Worm (Caenorhabditis elegans) whole organism, midembryonic: ENCODE data around the gene F14H3.6.
A peak's percentile ranks its signal among the peaks of the same experiment; 100 is the strongest.

Experiments
- T22C8.4 ChIP-seq: fragments of 200-800 bp; sonication (Bioruptor generic); IDR thresholded peaks from 2 replicates; pipeline ENCODE4 v1.3.6; 2022; ENCODE audit warnings: missing genetic modification characterization, missing compliant biosample characterization
- cog-1 ChIP-seq: sonication (generic microtip); optimal IDR thresholded peaks from 2 replicates; lab custom pipeline; 2016; ENCODE audit warnings: missing genetic modification characterization, missing compliant biosample characterization
- flt-1 ChIP-seq: fragments of 200-800 bp; sonication (Bioruptor generic); IDR thresholded peaks from 2 replicates; pipeline ENCODE4 v1.3.6; 2022; ENCODE audit warnings: missing genetic modification characterization, missing compliant biosample characterization
- klf-2 ChIP-seq: fragments of 200-800 bp; sonication (Bioruptor generic); conservative IDR thresholded peaks from 2 replicates; pipeline ENCODE4 v1.3.6; 2022; ENCODE audit warnings: missing genetic modification reagents, missing genetic modification characterization, missing compliant biosample characterization
- med-1 ChIP-seq: sonication (generic microtip); optimal IDR thresholded peaks from 2 replicates; lab custom pipeline; 2017; ENCODE audit warnings: missing genetic modification characterization, mild to moderate bottlenecking, missing compliant biosample characterization, antibody characterized with exemption, missing genetic modification reagents; ENCODE audit not compliant: insufficient read depth
- ref-1 ChIP-seq: fragments of 200-800 bp; sonication (Bioruptor generic); conservative IDR thresholded peaks from 2 replicates; pipeline ENCODE4 v1.3.6; 2022; ENCODE audit warnings: missing genetic modification reagents, missing genetic modification characterization, missing compliant biosample characterization
- tab-1 ChIP-seq: fragments of 200-800 bp; sonication (Bioruptor generic); IDR thresholded peaks from 2 replicates; pipeline ENCODE4 v1.3.6; 2022; ENCODE audit warnings: missing genetic modification characterization, missing compliant biosample characterization
- ztf-23 ChIP-seq: fragments of 200-800 bp; sonication (Bioruptor generic); IDR thresholded peaks from 2 replicates; pipeline ENCODE4 v1.3.6; 2022; ENCODE audit warnings: missing genetic modification reagents, missing genetic modification characterization, missing compliant biosample characterization
- ztf-29 ChIP-seq: fragments of 200-800 bp; sonication (Bioruptor generic); IDR thresholded peaks from 2 replicates; pipeline ENCODE4 v1.3.6; 2022; ENCODE audit warnings: missing genetic modification reagents, missing genetic modification characterization, missing compliant biosample characterization

F14H3.6 gene

ce11 chrV:16047508-16047907 lies 11.2 kb downstream of the F14H3.6 start, which contains the start of gene str-198:
TSS of gene str-198 (plus strand) at chrV:16047808.
- TF ChIP-seq ztf-29 (GFP tag; lab: Robert Waterston, UW), result no peak
- TF ChIP-seq med-1 (GFP tag; lab: Kevin White, UChicago), result no peak
- TF ChIP-seq klf-2 (GFP tag; lab: Robert Waterston, UW), result no peak
- TF ChIP-seq flt-1 (GFP tag; lab: Robert Waterston, UW), result no peak
- TF ChIP-seq tab-1 (GFP tag; lab: Robert Waterston, UW), result no peak
- no peak for TF ChIP-seq ref-1 (GFP tag; lab: Robert Waterston, UW)
- no peak for TF ChIP-seq cog-1 (tag; lab: Kevin White, UChicago)
- no peak for TF ChIP-seq ztf-23
- TF ChIP-seq T22C8.4 (GFP tag; lab: Robert Waterston, UW), result no peak

- TF ChIP-seq flt-1 (GFP tag; lab: Robert Waterston, UW) (no peak), klf-2 (GFP tag; lab: Robert Waterston, UW) (no peak), ref-1 (GFP tag; lab: Robert Waterston, UW) (no peak), cog-1 (tag; lab: Kevin White, UChicago) (no peak), med-1 (GFP tag; lab: Kevin White, UChicago) (no peak), tab-1 (GFP tag; lab: Robert Waterston, UW) (no peak), ztf-29 (GFP tag; lab: Robert Waterston, UW) (no peak), ztf-23 (no peak), T22C8.4 (GFP tag; lab: Robert Waterston, UW) (no peak)
These were observed 11.6 kb downstream of the F14H3.6 start for ce11 chrV:16047052-16047451.

ce11 chrV:16046573-16046972 lies 12.1 kb downstream of the F14H3.6 start, which contains the start of gene ZK285.2:
TSS of gene ZK285.2 (plus strand) at chrV:16046873.
- TF ChIP-seq flt-1 (GFP tag; lab: Robert Waterston, UW) (no peak), med-1 (GFP tag; lab: Kevin White, UChicago) (no peak), T22C8.4 (GFP tag; lab: Robert Waterston, UW) (no peak), ref-1 (GFP tag; lab: Robert Waterston, UW) (no peak)

- TF ChIP-seq tab-1 (GFP tag; lab: Robert Waterston, UW) (no peak), ztf-29 (GFP tag; lab: Robert Waterston, UW) (no peak), ref-1 (GFP tag; lab: Robert Waterston, UW) (no peak), flt-1 (GFP tag; lab: Robert Waterston, UW) (no peak), ztf-23 (no peak), klf-2 (GFP tag; lab: Robert Waterston, UW) (no peak), cog-1 (tag; lab: Kevin White, UChicago) (no peak), med-1 (GFP tag; lab: Kevin White, UChicago) (no peak), T22C8.4 (GFP tag; lab: Robert Waterston, UW) (no peak)
These were observed 12.9 kb downstream of the F14H3.6 start, which contains the start of gene T10C6.15 for ce11 chrV:16045837-16046236. TSS of gene T10C6.15 (minus strand) at chrV:16045940.

- TF ChIP-seq ref-1 (GFP tag; lab: Robert Waterston, UW) (no peak), cog-1 (tag; lab: Kevin White, UChicago) (no peak), klf-2 (GFP tag; lab: Robert Waterston, UW) (no peak), tab-1 (GFP tag; lab: Robert Waterston, UW) (no peak), ztf-29 (GFP tag; lab: Robert Waterston, UW) (no peak), med-1 (GFP tag; lab: Kevin White, UChicago) (no peak), T22C8.4 (GFP tag; lab: Robert Waterston, UW) (no peak), flt-1 (GFP tag; lab: Robert Waterston, UW) (no peak), ztf-23 (no peak)
These were observed 15.0 kb downstream of the F14H3.6 start for ce11 chrV:16043686-16044085.

- no peak for TF ChIP-seq ztf-23
- no peak for TF ChIP-seq med-1 (GFP tag; lab: Kevin White, UChicago)
- TF ChIP-seq klf-2 (GFP tag; lab: Robert Waterston, UW), result no peak
- no peak for TF ChIP-seq tab-1 (GFP tag; lab: Robert Waterston, UW)
- no peak; the same call in 1 of the 2 replicates for TF ChIP-seq flt-1 (GFP tag; lab: Robert Waterston, UW)
- no peak for TF ChIP-seq cog-1 (tag; lab: Kevin White, UChicago)
- no peak for TF ChIP-seq ref-1 (GFP tag; lab: Robert Waterston, UW)
- TF ChIP-seq ztf-29 (GFP tag; lab: Robert Waterston, UW), result no peak
- TF ChIP-seq T22C8.4 (GFP tag; lab: Robert Waterston, UW), result no peak
These were observed 16.0 kb downstream of the F14H3.6 start for ce11 chrV:16042743-16043014.

ce11 chrV:16041925-16042742 lies 16.6 kb downstream of the F14H3.6 start, which contains the start of the genes his-2 and his-1:
TSS of gene his-2 (minus strand) at chrV:16042283.
TSS of gene his-1 (plus strand) at chrV:16042520.
- TF ChIP-seq flt-1 (GFP tag; lab: Robert Waterston, UW) (peak; percentile 81), ztf-23 (0 out of 2 replicates have a peak, but pooled peaks have one; percentile 35), klf-2 (GFP tag; lab: Robert Waterston, UW) (0 out of 2 replicates have a peak, but pooled peaks have one; percentile 3)

ce11 chrV:16041412-16041811 lies 17.3 kb downstream of the F14H3.6 start:
- TF ChIP-seq T22C8.4 (GFP tag; lab: Robert Waterston, UW), result no peak
- no peak for TF ChIP-seq ref-1 (GFP tag; lab: Robert Waterston, UW)
- TF ChIP-seq klf-2 (GFP tag; lab: Robert Waterston, UW), result no peak
- TF ChIP-seq flt-1 (GFP tag; lab: Robert Waterston, UW), result no peak
- no peak for TF ChIP-seq tab-1 (GFP tag; lab: Robert Waterston, UW)
- no peak for TF ChIP-seq med-1 (GFP tag; lab: Kevin White, UChicago)
- TF ChIP-seq ztf-23, result no peak
- TF ChIP-seq cog-1 (tag; lab: Kevin White, UChicago), result no peak
- TF ChIP-seq ztf-29 (GFP tag; lab: Robert Waterston, UW), result no peak

ce11 chrV:16040848-16041247 lies 17.8 kb downstream of the F14H3.6 start:
- TF ChIP-seq flt-1 (GFP tag; lab: Robert Waterston, UW), result peak; percentile 25
